Worm (Caenorhabditis elegans): Measurements from ENCODE around the gene ugt-33.

The ugt-33 gene

DNA sequence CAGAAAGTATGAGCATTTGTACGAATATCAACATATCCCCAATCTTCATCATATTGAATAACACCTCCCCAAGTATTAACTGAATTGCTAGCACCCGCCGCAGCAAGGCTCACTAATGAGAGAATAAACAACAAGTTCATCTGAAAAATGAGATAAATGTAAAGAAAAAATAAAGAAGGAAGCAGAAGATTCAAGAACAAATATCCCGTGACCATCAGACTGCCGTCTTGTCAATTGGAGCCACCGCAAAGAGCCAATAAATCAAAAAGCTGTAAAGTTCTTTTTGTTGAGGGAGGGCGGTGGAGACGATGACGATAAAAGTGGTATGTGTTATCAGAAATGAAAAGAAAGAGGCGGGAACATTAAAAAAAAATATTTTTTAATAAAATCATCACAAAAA lies 39.7 kb upstream of the ugt-33 start, which contains the start of gene Y32F6A.5 (continued):
- TF ChIP-seq egl-43 (GFP tag; IDR thresholded peaks at IDR 0.05) = no peak
- TF ChIP-seq daf-16 (GFP tag; optimal IDR thresholded peaks at IDR 0.05) = peak in 1 of 2 experiments; percentile 74
- no peak for TF ChIP-seq daf-16 (tag; optimal IDR thresholded peaks at IDR 0.05)
- TF ChIP-seq hif-1 (tag; optimal IDR thresholded peaks at IDR 0.05) = peak in 1 of 2 experiments; percentile 24
- no peak for TF ChIP-seq lin-29 (GFP tag; IDR thresholded peaks at IDR 0.05)
- TF ChIP-seq nhr-76 (tag; optimal IDR thresholded peaks at IDR 0.05) = no peak
- peak in 1 of 2 experiments; percentile 3 for TF ChIP-seq unc-62 (GFP tag; optimal IDR thresholded peaks at IDR 0.05 in 1 of 2)
- TF ChIP-seq unc-62 (tag; optimal IDR thresholded peaks at IDR 0.05) = no peak
- no peak for TF ChIP-seq F10B5.3 (tag; optimal IDR thresholded peaks at IDR 0.05)
- TF ChIP-seq cey-2 (tag; optimal IDR thresholded peaks at IDR 0.05; ENCODE audit: borderline replicate concordance, insufficient read depth) = no peak
- TF ChIP-seq sdz-12 (GFP tag; optimal IDR thresholded peaks at IDR 0.05) = no peak
- TF ChIP-seq hlh-11 (tag; optimal IDR thresholded peaks at IDR 0.05) = peak; percentile 54
- peak in 1 of 2 experiments; percentile 2 for TF ChIP-seq lsy-2 (tag; optimal IDR thresholded peaks at IDR 0.05)

DNA sequence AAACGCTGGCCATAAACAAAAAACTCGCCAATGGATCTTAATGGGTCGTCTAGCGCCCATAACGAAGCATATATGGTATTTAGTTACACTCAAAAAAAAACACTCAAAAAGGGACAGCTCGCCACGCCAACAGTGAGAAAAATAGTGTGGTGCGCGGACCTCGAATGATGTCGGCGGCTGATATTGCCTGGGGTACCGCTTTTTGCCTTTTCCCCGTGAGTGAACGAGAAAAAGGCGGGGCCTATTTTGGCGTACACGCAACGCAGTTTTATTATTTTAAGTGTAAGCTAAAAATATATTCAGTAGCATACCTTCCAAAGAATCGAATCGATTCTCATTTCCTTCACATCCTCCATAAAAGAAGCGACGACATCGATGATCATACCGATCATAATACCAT lies 36.4 kb upstream of the ugt-33 start:
- 0 out of 2 replicates have a peak, but pooled peaks have one; percentile 46 for TF ChIP-seq snpc-1.2 (GFP tag; IDR thresholded peaks at IDR 0.05)

DNA sequence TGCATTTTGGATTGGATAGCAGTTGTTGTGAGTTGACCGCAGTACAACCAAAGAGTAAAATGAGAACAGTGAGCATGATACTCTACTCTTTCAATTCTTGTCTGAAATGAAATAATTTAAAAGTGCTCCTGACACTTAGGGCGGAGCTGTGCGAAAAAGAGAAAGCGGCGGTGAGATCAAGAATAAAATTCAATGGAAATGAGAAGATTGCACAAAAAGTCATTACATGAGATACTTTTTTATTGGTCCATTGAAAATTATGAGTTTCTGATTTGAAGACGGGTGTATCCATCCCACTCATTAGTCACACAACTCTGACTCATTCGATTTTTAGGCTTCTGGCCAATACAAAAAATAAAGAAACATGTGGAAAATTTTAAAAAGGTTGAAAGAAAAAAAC lies 36.0 kb upstream of the ugt-33 start, which contains the start of gene F22E12.1:
TSS of gene F22E12.1 (minus strand) at position 101 of the 400 bp plus-strand sequence.
- no peak for TF ChIP-seq zag-1 (tag; optimal IDR thresholded peaks at IDR 0.05)
- no peak for TF ChIP-seq lin-15B (tag; optimal IDR thresholded peaks at IDR 0.05)
- no peak for TF ChIP-seq duxl-1 (tag; optimal IDR thresholded peaks at IDR 0.05; ENCODE audit: poor library complexity)
- TF ChIP-seq aha-1 (tag) = no peak
- TF ChIP-seq pqm-1 (tag; optimal IDR thresholded peaks at IDR 0.05) = no peak
- no peak for TF ChIP-seq unc-62 (GFP tag; optimal IDR thresholded peaks at IDR 0.05 in 1 of 2)
- no peak for TF ChIP-seq unc-62 (tag; optimal IDR thresholded peaks at IDR 0.05)
- TF ChIP-seq egl-43 (GFP tag; IDR thresholded peaks at IDR 0.05) = no peak
- no peak for TF ChIP-seq Y5F2A.4 (GFP tag; optimal IDR thresholded peaks at IDR 0.05)
- no peak for TF ChIP-seq attf-4 (tag; optimal IDR thresholded peaks at IDR 0.05)
- no peak for TF ChIP-seq R02D3.7 (tag; optimal IDR thresholded peaks at IDR 0.05)
- no peak for TF ChIP-seq lin-38 (GFP tag; IDR thresholded peaks at IDR 0.05)
- TF ChIP-seq snpc-4 (tag; optimal IDR thresholded peaks at IDR 0.05) = no peak

DNA sequence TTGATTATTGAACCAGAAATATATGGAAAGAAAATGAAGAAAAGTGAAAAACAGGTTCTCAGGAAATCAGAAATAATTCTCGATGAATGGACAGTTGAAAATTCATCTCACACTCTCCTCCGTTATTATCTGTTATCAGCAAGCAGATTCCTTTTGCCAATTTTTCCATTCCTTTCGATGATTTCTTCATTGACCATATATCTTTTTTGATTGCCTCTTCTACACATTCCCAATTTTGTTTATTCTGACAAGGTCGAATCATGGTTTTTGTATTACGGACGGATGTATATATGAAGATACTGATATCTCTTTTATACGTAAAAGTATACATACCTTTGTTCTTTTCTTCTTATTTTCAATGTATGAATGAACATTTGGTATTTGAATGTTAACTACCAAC lies 32.5 kb upstream of the ugt-33 start:
- no peak for TF ChIP-seq daf-16 (GFP tag; optimal IDR thresholded peaks at IDR 0.05)
- no peak for TF ChIP-seq daf-16 (tag; optimal IDR thresholded peaks at IDR 0.05)
- TF ChIP-seq unc-62 (GFP tag; optimal IDR thresholded peaks at IDR 0.05 in 1 of 2) = peak in 1 of 2 experiments; percentile 82
- no peak for TF ChIP-seq unc-62 (tag; optimal IDR thresholded peaks at IDR 0.05)
- no peak for TF ChIP-seq fos-1 (tag; optimal IDR thresholded peaks at IDR 0.05)
- TF ChIP-seq nhr-28 (tag; optimal IDR thresholded peaks at IDR 0.05) = peak; percentile 4

DNA sequence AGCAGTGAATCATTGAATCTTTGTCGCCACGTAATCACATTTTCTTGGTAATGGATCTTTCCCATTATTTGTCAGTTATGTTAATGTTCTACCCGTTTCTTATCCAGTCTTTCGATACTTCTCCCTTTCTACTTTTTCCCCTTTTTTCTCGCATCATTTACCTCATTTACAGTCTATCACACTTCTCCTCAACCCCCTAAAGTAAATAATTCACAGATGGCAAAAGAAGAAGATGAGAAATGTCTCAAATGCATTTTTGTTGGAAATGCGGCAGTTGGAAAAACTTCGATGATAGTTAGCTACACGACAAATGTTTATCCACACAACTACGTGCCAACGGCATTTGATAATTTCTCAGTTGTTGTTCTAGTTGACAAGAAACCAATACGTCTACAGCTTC lies 31.1 kb upstream of the ugt-33 start, which contains the start of gene chw-1:
TSS of gene chw-1 (plus strand) at position 217 of the 400 bp plus-strand sequence.
- TF ChIP-seq mes-2 (tag; optimal IDR thresholded peaks at IDR 0.05; ENCODE audit: poor library complexity, severe bottlenecking) (no peak), unc-62 (GFP tag; optimal IDR thresholded peaks at IDR 0.05 in 1 of 2) (peak in 1 of 2 experiments; percentile 94), unc-62 (tag; optimal IDR thresholded peaks at IDR 0.05) (no peak), snpc-4 (tag; optimal IDR thresholded peaks at IDR 0.05) (no peak)

DNA sequence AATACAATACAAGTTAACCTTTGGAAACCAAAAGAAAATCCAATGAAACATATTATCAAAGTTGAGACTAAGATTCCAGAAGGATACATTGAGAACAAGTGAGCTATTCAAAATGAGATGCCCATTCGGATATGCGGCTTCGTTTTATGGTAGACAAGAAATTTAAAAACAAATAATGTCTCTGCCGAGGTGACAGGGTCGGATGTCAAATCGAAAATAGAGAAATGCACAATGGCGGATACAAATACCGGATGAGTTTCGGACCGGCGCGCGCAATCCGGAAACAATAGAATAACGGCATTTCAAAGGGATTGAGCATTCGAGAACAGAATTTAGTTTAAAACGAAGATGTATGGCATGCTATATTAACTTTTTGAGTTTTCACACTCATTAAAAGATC lies 29.9 kb upstream of the ugt-33 start, which contains the start of gene F22E12.3:
TSS of gene F22E12.3 (minus strand) at position 101 of the 400 bp plus-strand sequence.
- no peak for TF ChIP-seq lir-3 (tag; optimal IDR thresholded peaks at IDR 0.05)
- no peak for TF ChIP-seq nhr-237 (tag; optimal IDR thresholded peaks at IDR 0.05)
- TF ChIP-seq F49E8.2 (tag; optimal IDR thresholded peaks at IDR 0.05; ENCODE audit: borderline replicate concordance) = no peak
- no peak for TF ChIP-seq ZK546.5 (tag; optimal IDR thresholded peaks at IDR 0.05)
- TF ChIP-seq dmd-8 (GFP tag; IDR thresholded peaks at IDR 0.05) = no peak
- no peak for TF ChIP-seq ceh-62 (tag; optimal IDR thresholded peaks at IDR 0.05)
- TF ChIP-seq jun-1 (tag; optimal IDR thresholded peaks at IDR 0.05) = no peak
- no peak for TF ChIP-seq ceh-82 (tag; optimal IDR thresholded peaks at IDR 0.05)
- TF ChIP-seq lin-15B (tag; optimal IDR thresholded peaks at IDR 0.05) = no peak
- no peak for TF ChIP-seq ceh-32 (tag; optimal IDR thresholded peaks at IDR 0.05; ENCODE audit: poor library complexity)
- no peak for TF ChIP-seq nhr-76 (tag; optimal IDR thresholded peaks at IDR 0.05)
- no peak for TF ChIP-seq ztf-7 (tag; optimal IDR thresholded peaks at IDR 0.05)
- TF ChIP-seq saeg-2 (GFP tag; IDR thresholded peaks at IDR 0.05) = no peak
- TF ChIP-seq madf-9 (GFP tag; conservative IDR thresholded peaks at IDR 0.05) = no peak
- no peak for TF ChIP-seq dmd-6 (GFP tag; IDR thresholded peaks at IDR 0.05)
- TF ChIP-seq daf-8 (GFP tag; IDR thresholded peaks at IDR 0.05) = no peak
- TF ChIP-seq spr-1 (tag; optimal IDR thresholded peaks at IDR 0.05) = no peak

Data from whole organism, L4 larva.